ENCODE assay signal across 1 fruit fly cellular context in genomic region chr3L:8289336-8290258, dm6.
TF ChIP-seq lines count a peak whose summit lies in the region.

Gene cert, minus strand, starts transcription at chr3L:8289870.

TF ChIP-seq in whole organism, embryonic, 481 proteins besides CTCF, POLR2A, EP300 and RAD21 (continued from another document):
- TF ChIP-seq ato (GFP tag; IDR thresholded peaks at IDR 0.05; lab: Robert Waterston, UW; ENCODE audit: partially characterized antibody) (peak; percentile 86), CG11695 (GFP tag; IDR thresholded peaks at IDR 0.05; lab: Robert Waterston, UW) (0 out of 3 replicates have a peak, but pooled peaks have one; percentile 40), CG16815 (GFP tag; optimal IDR thresholded peaks at IDR 0.05; lab: Kevin White, UChicago) (no peak), ttk (GFP tag; IDR thresholded peaks at IDR 0.05; lab: Robert Waterston, UW) (no peak), Xrp1 (GFP tag; IDR thresholded peaks at IDR 0.05; lab: Robert Waterston, UW) (0 out of 2 replicates have a peak, but pooled peaks have one; percentile 14), yki (optimal IDR thresholded peaks at IDR 0.05; lab: Kevin White, UChicago) (no peak), lilli (GFP tag; optimal IDR thresholded peaks at IDR 0.05; lab: Kevin White, UChicago) (peak; percentile 48), Deaf1 (tag; optimal IDR thresholded peaks at IDR 0.05; lab: Kevin White, UChicago) (peak; percentile 12), CG7963 (GFP tag; IDR thresholded peaks at IDR 0.05; lab: Robert Waterston, UW; ENCODE audit: partially characterized antibody) (peak; percentile 81), CG9437 (GFP tag; optimal IDR thresholded peaks at IDR 0.05; lab: Kevin White, UChicago) (no peak), CG7357 (GFP tag; IDR thresholded peaks at IDR 0.05; lab: Robert Waterston, UW) (no peak), CG7839 (tag; optimal IDR thresholded peaks at IDR 0.05; lab: Kevin White, UChicago) (peak; percentile 16), CG12391 (tag; optimal IDR thresholded peaks at IDR 0.05; lab: Kevin White, UChicago) (peak; percentile 36), NC2β (GFP tag; optimal IDR thresholded peaks at IDR 0.05; lab: Kevin White, UChicago) (peak; percentile 33), CG10267 (tag; optimal IDR thresholded peaks at IDR 0.05; lab: Kevin White, UChicago) (peak; percentile 92), Abd-B (GFP tag; optimal IDR thresholded peaks at IDR 0.05; lab: Kevin White, UChicago) (peak; percentile 16), CG2120 (GFP tag; optimal IDR thresholded peaks at IDR 0.05; lab: Kevin White, UChicago) (peak; percentile 60), CG3065 (GFP tag; optimal IDR thresholded peaks at IDR 0.05; lab: Kevin White, UChicago) (no peak), CG15601 (tag; optimal IDR thresholded peaks at IDR 0.05; lab: Kevin White, UChicago) (no peak), grn (GFP tag; optimal IDR thresholded peaks at IDR 0.05; lab: Kevin White, UChicago) (peak; percentile 97), CG13287 (GFP tag; IDR thresholded peaks at IDR 0.05; lab: Robert Waterston, UW; ENCODE audit: partially characterized antibody) (peak; percentile 94), CHES-1-like (GFP tag; optimal IDR thresholded peaks at IDR 0.05; lab: Kevin White, UChicago) (peak; percentile 42), Bdp1 (GFP tag; optimal IDR thresholded peaks at IDR 0.05; lab: Kevin White, UChicago) (peak; percentile 52), dpn (GFP tag; optimal IDR thresholded peaks at IDR 0.05; lab: Kevin White, UChicago) (peak; percentile 33 to 44), zen2 (GFP tag; IDR thresholded peaks at IDR 0.05; lab: Robert Waterston, UW; ENCODE audit: partially characterized antibody) (peak; percentile 66), inv (GFP tag; IDR thresholded peaks at IDR 0.05; lab: Robert Waterston, UW; ENCODE audit: partially characterized antibody) (peak; percentile 87), CG4328 (GFP tag; optimal IDR thresholded peaks at IDR 0.05; lab: Kevin White, UChicago) (peak; percentile 19), CG15514 (GFP tag; optimal IDR thresholded peaks at IDR 0.05; lab: Kevin White, UChicago) (peak; percentile 72), CoRest (tag; optimal IDR thresholded peaks at IDR 0.05; lab: Kevin White, UChicago) (peak; percentile 33), Gsc (GFP tag; IDR thresholded peaks at IDR 0.05; lab: Robert Waterston, UW) (no peak)
